Fruit fly (Drosophila melanogaster) whole organism, embryonic: ENCODE data around the gene Dlip1.
A peak's percentile ranks its signal among the peaks of the same experiment; 100 is the strongest.

Source experiments
- Atf-2 ChIP-seq: fragments of 200-800 bp; sonication (Bioruptor generic); optimal IDR thresholded peaks from 2 replicates; lab custom pipeline; 2016; ENCODE audit warnings: missing biosample characterization, missing genetic modification characterization
- Awh ChIP-seq: fragments of 200-800 bp; sonication (Bioruptor generic); IDR thresholded peaks from 2 replicates; pipeline ENCODE4, ENCODE4 v1.3.6; 2022; ENCODE audit warnings: missing biosample characterization, missing genetic modification characterization
- Bteb2 ChIP-seq: fragments of 200-800 bp; sonication (Bioruptor generic); optimal IDR thresholded peaks from 2 replicates; lab custom pipeline; 2016; ENCODE audit warnings: missing biosample characterization, missing genetic modification characterization
- CG10565 ChIP-seq: fragments of 200-800 bp; sonication (Bioruptor generic); optimal IDR thresholded peaks from 3 replicates; lab custom pipeline; 2016; ENCODE audit warnings: missing biosample characterization, mild to moderate bottlenecking, missing genetic modification characterization
- CG10979 ChIP-seq: fragments of 200-800 bp; sonication (Bioruptor generic); optimal IDR thresholded peaks from 2 replicates; lab custom pipeline; 2018; ENCODE audit warnings: missing biosample characterization, mild to moderate bottlenecking, missing genetic modification characterization, moderate library complexity
- CG12659 ChIP-seq: fragments of 200-800 bp; sonication (Bioruptor generic); optimal IDR thresholded peaks from 3 replicates; lab custom pipeline; 2017; ENCODE audit warnings: mild to moderate bottlenecking, missing biosample characterization, missing genetic modification reagents, missing genetic modification characterization
- CG13296 ChIP-seq: fragments of 200-800 bp; sonication (Bioruptor generic); optimal IDR thresholded peaks from 3 replicates; lab custom pipeline; 2018; ENCODE audit warnings: missing biosample characterization, mild to moderate bottlenecking, missing genetic modification characterization
- CG13424 ChIP-seq: fragments of 200-800 bp; sonication (Bioruptor generic); optimal IDR thresholded peaks from 2 replicates; lab custom pipeline; 2019; ENCODE audit warnings: missing biosample characterization, mild to moderate bottlenecking, missing genetic modification characterization, moderate library complexity
- CG14667 ChIP-seq: fragments of 200-800 bp; sonication (Bioruptor generic); IDR thresholded peaks from 2 replicates; pipeline ENCODE4 v1.3.6; 2022; ENCODE audit warnings: missing biosample characterization, missing genetic modification characterization
- CG15269 ChIP-seq: fragments of 200-800 bp; sonication (Bioruptor generic); optimal IDR thresholded peaks from 2 replicates; lab custom pipeline; 2018; ENCODE audit warnings: missing biosample characterization, mild to moderate bottlenecking, missing genetic modification characterization, moderate library complexity
- CG1529 ChIP-seq: fragments of 200-800 bp; sonication (Bioruptor generic); optimal IDR thresholded peaks from 3 replicates; lab custom pipeline; 2018; ENCODE audit warnings: missing biosample characterization, missing genetic modification characterization
- CG16813 ChIP-seq: fragments of 200-800 bp; sonication (Bioruptor generic); IDR thresholded peaks from 3 replicates; pipeline ENCODE4 v1.3.6; 2022; ENCODE audit warnings: missing biosample characterization, missing genetic modification characterization; ENCODE audit not compliant: partially characterized antibody
- CG17359 ChIP-seq: fragments of 200-800 bp; sonication (Bioruptor generic); optimal IDR thresholded peaks from 3 replicates; lab custom pipeline; 2018; ENCODE audit warnings: missing biosample characterization, mild to moderate bottlenecking, missing genetic modification characterization, moderate library complexity
- CG17568 ChIP-seq: fragments of 200-800 bp; sonication (Bioruptor generic); optimal IDR thresholded peaks from 2 replicates; lab custom pipeline; 2018; ENCODE audit warnings: missing biosample characterization, mild to moderate bottlenecking, missing genetic modification characterization, moderate library complexity
- CG18619 ChIP-seq: fragments of 200-800 bp; sonication (Bioruptor generic); optimal IDR thresholded peaks from 3 replicates; lab custom pipeline; 2017; ENCODE audit warnings: missing biosample characterization, mild to moderate bottlenecking, missing genetic modification characterization
- CG2116 ChIP-seq: fragments of 200-800 bp; sonication (Bioruptor generic); optimal IDR thresholded peaks from 3 replicates; lab custom pipeline; 2018; ENCODE audit warnings: missing biosample characterization, mild to moderate bottlenecking, missing genetic modification characterization
- CG2875 ChIP-seq: fragments of 200-800 bp; sonication (Bioruptor generic); optimal IDR thresholded peaks from 2 replicates; lab custom pipeline; 2017; ENCODE audit warnings: missing biosample characterization, mild to moderate bottlenecking, missing genetic modification characterization, missing genetic modification reagents
- CG4282 ChIP-seq: fragments of 200-800 bp; sonication (Bioruptor generic); optimal IDR thresholded peaks from 2 replicates; lab custom pipeline; 2016; ENCODE audit warnings: missing biosample characterization, missing genetic modification characterization
- CG4404 ChIP-seq: fragments of 200-800 bp; sonication (Bioruptor generic); IDR thresholded peaks from 2 replicates; pipeline ENCODE4 v1.3.6; 2022; ENCODE audit warnings: missing biosample characterization, missing genetic modification characterization
- CG6654 ChIP-seq: fragments of 200-800 bp; sonication (Bioruptor generic); optimal IDR thresholded peaks from 2 replicates; lab custom pipeline; 2017; ENCODE audit warnings: missing biosample characterization, mild to moderate bottlenecking, missing genetic modification characterization
- CG9437 ChIP-seq: fragments of 200-800 bp; sonication (Bioruptor generic); optimal IDR thresholded peaks from 2 replicates; lab custom pipeline; 2018; ENCODE audit warnings: missing biosample characterization, mild to moderate bottlenecking, missing genetic modification characterization
- Camta ChIP-seq: fragments of 200-800 bp; sonication (Bioruptor generic); optimal IDR thresholded peaks from 2 replicates; lab custom pipeline; 2016; ENCODE audit warnings: missing biosample characterization, missing genetic modification characterization
- Elba2 ChIP-seq: fragments of 200-800 bp; sonication (Bioruptor generic); optimal IDR thresholded peaks from 3 replicates; lab custom pipeline; 2016; ENCODE audit warnings: missing biosample characterization, missing genetic modification characterization
- Hr3 ChIP-seq: fragments of 200-800 bp; sonication (Bioruptor generic); optimal IDR thresholded peaks from 3 replicates; lab custom pipeline; 2016; ENCODE audit warnings: missing biosample characterization, missing genetic modification characterization
- NC2α ChIP-seq: fragments of 200-800 bp; sonication (Bioruptor generic); optimal IDR thresholded peaks from 2 replicates; lab custom pipeline; 2016; ENCODE audit warnings: missing biosample characterization, missing genetic modification characterization
- Nf-YA ChIP-seq: fragments of 200-800 bp; sonication (Bioruptor generic); IDR thresholded peaks from 2 replicates; pipeline ENCODE4 v1.3.6; 2022; ENCODE audit warnings: missing biosample characterization, missing genetic modification characterization
- Pdp1 ChIP-seq, 2 experiments: fragments of 200-800 bp; sonication (Bioruptor generic); optimal IDR thresholded peaks; 3 replicates each; lab custom pipeline; 2016; ENCODE audit warnings: missing biosample characterization in 2 of 2, missing genetic modification characterization in 2 of 2, mild to moderate bottlenecking in 1 of 2, moderate library complexity in 1 of 2
- Ssrp ChIP-seq: fragments of 200-800 bp; sonication (Bioruptor generic); optimal IDR thresholded peaks from 2 replicates; lab custom pipeline; 2018; ENCODE audit warnings: missing biosample characterization, mild to moderate bottlenecking, missing genetic modification characterization, moderate library complexity
- TFAM ChIP-seq: fragments of 200-800 bp; sonication (Bioruptor generic); optimal IDR thresholded peaks from 2 replicates; lab custom pipeline; 2017; ENCODE audit warnings: missing biosample characterization, missing genetic modification characterization, inconsistent platforms
- bigmax ChIP-seq: fragments of 200-800 bp; sonication (Bioruptor generic); optimal IDR thresholded peaks from 2 replicates; lab custom pipeline; 2018; ENCODE audit warnings: missing biosample characterization, mild to moderate bottlenecking, missing genetic modification characterization
- crol ChIP-seq: fragments of 200-800 bp; sonication (Bioruptor generic); IDR thresholded peaks from 2 replicates; pipeline ENCODE4 v1.3.6; 2022; ENCODE audit warnings: missing biosample characterization, missing genetic modification characterization
- dimm ChIP-seq: fragments of 200-800 bp; sonication (Bioruptor generic); IDR thresholded peaks from 2 replicates; pipeline ENCODE4 v1.3.6; 2022; ENCODE audit warnings: missing biosample characterization, missing genetic modification characterization
- dmrt99B ChIP-seq: fragments of 200-800 bp; sonication (Bioruptor generic); optimal IDR thresholded peaks from 2 replicates; lab custom pipeline; 2018; ENCODE audit warnings: missing biosample characterization, mild to moderate bottlenecking, missing genetic modification characterization, moderate library complexity
- fd96Cb ChIP-seq: fragments of 200-800 bp; sonication (Bioruptor generic); optimal IDR thresholded peaks from 2 replicates; lab custom pipeline; 2018; ENCODE audit warnings: missing biosample characterization, mild to moderate bottlenecking, missing genetic modification characterization, moderate library complexity
- gce ChIP-seq: fragments of 200-800 bp; sonication (Bioruptor generic); IDR thresholded peaks from 3 replicates; pipeline ENCODE4 v1.3.6; 2022; ENCODE audit warnings: missing biosample characterization, missing genetic modification characterization
- knrl ChIP-seq: fragments of 200-800 bp; sonication (Bioruptor generic); IDR thresholded peaks from 3 replicates; pipeline ENCODE4 v1.3.6; 2022; ENCODE audit warnings: missing biosample characterization, missing genetic modification characterization; ENCODE audit not compliant: partially characterized antibody
- mam ChIP-seq: fragments of 200-800 bp; sonication (Bioruptor generic); optimal IDR thresholded peaks from 3 replicates; lab custom pipeline; 2016; ENCODE audit warnings: missing biosample characterization, missing genetic modification characterization
- p53 ChIP-seq: fragments of 200-800 bp; sonication (Bioruptor generic); optimal IDR thresholded peaks from 2 replicates; lab custom pipeline; 2016; ENCODE audit warnings: missing biosample characterization, missing genetic modification characterization
- phol ChIP-seq: fragments of 200-800 bp; sonication (Bioruptor generic); optimal IDR thresholded peaks from 3 replicates; lab custom pipeline; 2018; ENCODE audit warnings: missing biosample characterization, mild to moderate bottlenecking, missing genetic modification characterization, moderate library complexity
- pum ChIP-seq: fragments of 200-800 bp; sonication (Bioruptor generic); optimal IDR thresholded peaks from 2 replicates; lab custom pipeline; 2016; ENCODE audit warnings: missing biosample characterization, missing genetic modification characterization
- run ChIP-seq: fragments of 200-800 bp; sonication (Bioruptor generic); optimal IDR thresholded peaks from 3 replicates; lab custom pipeline; 2018; ENCODE audit warnings: missing biosample characterization, mild to moderate bottlenecking, missing genetic modification characterization
- sens ChIP-seq: fragments of 200-800 bp; sonication (Bioruptor generic); peaks from one replicate; lab custom pipeline; 2016; ENCODE audit warnings: missing biosample characterization, missing genetic modification characterization
- sens-2 ChIP-seq: fragments of 200-800 bp; sonication (Bioruptor generic); IDR thresholded peaks from 2 replicates; pipeline ENCODE4 v1.3.6; 2022; ENCODE audit warnings: missing biosample characterization, missing genetic modification characterization
- sr ChIP-seq: fragments of 200-800 bp; sonication (Bioruptor generic); IDR thresholded peaks from 3 replicates; pipeline ENCODE4 v1.3.6; 2022; ENCODE audit warnings: missing biosample characterization, missing genetic modification characterization
- tna ChIP-seq: fragments of 200-800 bp; sonication (Bioruptor generic); IDR thresholded peaks from 2 replicates; pipeline ENCODE4 v1.3.6; 2022; ENCODE audit warnings: missing biosample characterization, missing genetic modification characterization; ENCODE audit not compliant: partially characterized antibody
- twi ChIP-seq: fragments of 200-800 bp; optimal IDR thresholded peaks from 2 replicates; lab custom pipeline; 2019; ENCODE audit warnings: missing biosample characterization, mild to moderate bottlenecking, missing genetic modification characterization, moderate library complexity
- wor ChIP-seq: fragments of 200-800 bp; sonication (Bioruptor generic); IDR thresholded peaks from 2 replicates; pipeline ENCODE4 v1.3.6; 2022; ENCODE audit warnings: missing biosample characterization, missing genetic modification characterization
- yki ChIP-seq: fragments of >200 bp; optimal IDR thresholded peaks from 3 replicates; lab custom pipeline; 2018
- zf30C ChIP-seq: fragments of 200-800 bp; sonication (Bioruptor generic); optimal IDR thresholded peaks from 3 replicates; lab custom pipeline; 2018; ENCODE audit warnings: missing biosample characterization, mild to moderate bottlenecking, missing genetic modification characterization

Gene Dlip1

dm6 chrX:9201866-9202681 is 43.7 kb downstream of the Dlip1 start (continued):
- peak; percentile 71 for TF ChIP-seq CG18619 (GFP tag; lab: Kevin White, UChicago)
- TF ChIP-seq Atf-2 (GFP tag; lab: Kevin White, UChicago): no peak
- peak; percentile 73 for TF ChIP-seq sens (GFP tag; lab: Kevin White, UChicago)
- peak; percentile 59 for TF ChIP-seq dmrt99B
- TF ChIP-seq phol (tag; lab: Kevin White, UChicago): peak; percentile 52
- peak; percentile 60 for TF ChIP-seq CG17359 (tag; lab: Kevin White, UChicago)
- TF ChIP-seq CG4404 (GFP tag; lab: Robert Waterston, UW): peak; percentile 66; the same call in 1 of the 2 replicates
- TF ChIP-seq CG10565 (GFP tag; lab: Kevin White, UChicago): no peak
- TF ChIP-seq CG13424 (tag; lab: Kevin White, UChicago): peak; percentile 66
- TF ChIP-seq tna: no peak
- TF ChIP-seq CG17568 (GFP tag; lab: Kevin White, UChicago): peak; percentile 36
- no peak for TF ChIP-seq yki
- peak; percentile 52 for TF ChIP-seq Hr3 (GFP tag; lab: Kevin White, UChicago)
- peak; percentile 79 for TF ChIP-seq zf30C (GFP tag; lab: Kevin White, UChicago)
- no peak for TF ChIP-seq Elba2 (GFP tag; lab: Kevin White, UChicago)
- TF ChIP-seq CG2116: no peak
- no peak for TF ChIP-seq Ssrp (tag; lab: Kevin White, UChicago)
- peak; percentile 56; the same call in 1 of the 2 replicates for TF ChIP-seq dimm (GFP tag; lab: Robert Waterston, UW)
- peak; percentile 87 for TF ChIP-seq CG12659 (GFP tag; lab: Kevin White, UChicago)
- TF ChIP-seq TFAM: no peak
- TF ChIP-seq Camta (GFP tag; lab: Kevin White, UChicago): no peak
- peak; percentile 81 for TF ChIP-seq crol
- TF ChIP-seq sr: 0 out of 3 replicates have a peak, but pooled peaks have one; percentile 54
- TF ChIP-seq knrl (GFP tag; lab: Robert Waterston, UW): no peak
- peak; percentile 37 for TF ChIP-seq CG6654
- TF ChIP-seq CG4282 (GFP tag; lab: Kevin White, UChicago): no peak
- TF ChIP-seq CG9437 (GFP tag; lab: Kevin White, UChicago): peak; percentile 51
- no peak for TF ChIP-seq p53 (GFP tag; lab: Kevin White, UChicago)
- TF ChIP-seq run (tag; lab: Kevin White, UChicago): no peak
- TF ChIP-seq bigmax (GFP tag; lab: Kevin White, UChicago): no peak
- peak; percentile 39 for TF ChIP-seq fd96Cb (tag; lab: Kevin White, UChicago)
- no peak for TF ChIP-seq NC2α (GFP tag; lab: Kevin White, UChicago)
- TF ChIP-seq Awh (GFP tag; lab: Robert Waterston, UW): 0 out of 2 replicates have a peak, but pooled peaks have one; percentile 19
- TF ChIP-seq gce (GFP tag; lab: Robert Waterston, UW): peak; percentile 34; the same call in 1 of the 3 replicates
- peak; percentile 57 for TF ChIP-seq CG10979
- no peak for TF ChIP-seq Bteb2
- TF ChIP-seq CG2875 (GFP tag; lab: Kevin White, UChicago): no peak
- no peak for TF ChIP-seq twi (tag; lab: Kevin White, UChicago)
- no peak for TF ChIP-seq sens-2
- TF ChIP-seq CG14667 (GFP tag; lab: Robert Waterston, UW): peak; percentile 55
- no peak for TF ChIP-seq Pdp1 (GFP tag; optimal IDR thresholded peaks at IDR 0.05; lab: Kevin White, UChicago)
- TF ChIP-seq CG15269 (tag; lab: Kevin White, UChicago): peak; percentile 84
- TF ChIP-seq Nf-YA (GFP tag; lab: Robert Waterston, UW): peak; percentile 47; the same call in 1 of the 2 replicates
- TF ChIP-seq CG16813: no peak
- peak; percentile 64 for TF ChIP-seq CG13296 (GFP tag; lab: Kevin White, UChicago)
- no peak for TF ChIP-seq CG1529
- TF ChIP-seq pum (GFP tag; lab: Kevin White, UChicago): no peak
- peak; percentile 41 for TF ChIP-seq mam (GFP tag; lab: Kevin White, UChicago)
- no peak for TF ChIP-seq wor (GFP tag; lab: Robert Waterston, UW)
